Fruit fly (Drosophila melanogaster) S2 (cell line): Measurements from ENCODE around the gene CG3909.

Experiments used
- CG8478 ChIP-seq: fragments of >200 bp; optimal IDR thresholded peaks from 2 replicates; lab custom pipeline; 2018
- CTCF ChIP-seq, 2 experiments: fragments of >200 bp; optimal IDR thresholded peaks; 2 replicates each; lab custom pipeline; 2018

The CG3909 gene

dm6 chr3R:10084914-10085313 lies 41.8 kb downstream of the CG3909 start:
- TF ChIP-seq CTCF (optimal IDR thresholded peaks at IDR 0.05; lab: Kevin White, UChicago) = no peak
- no peak for TF ChIP-seq CG8478 (lab: Kevin White, UChicago)

- TF ChIP-seq CG8478 (lab: Kevin White, UChicago) (no peak), CTCF (optimal IDR thresholded peaks at IDR 0.05; lab: Kevin White, UChicago) (no peak)
Measured at dm6 chr3R:10086222-10086621, 43.2 kb downstream of the CG3909 start.

dm6 chr3R:10086683-10087082 lies 43.6 kb downstream of the CG3909 start:
- TF ChIP-seq CTCF (optimal IDR thresholded peaks at IDR 0.05; lab: Kevin White, UChicago) (no peak), CG8478 (lab: Kevin White, UChicago) (no peak)

dm6 chr3R:10087206-10087927 lies 44.3 kb downstream of the CG3909 start:
- TF ChIP-seq CG8478 (lab: Kevin White, UChicago) (peak; percentile 41), CTCF (optimal IDR thresholded peaks at IDR 0.05; lab: Kevin White, UChicago) (no peak)

dm6 chr3R:10089171-10089664 lies 46.1 kb downstream of the CG3909 start:
- TF ChIP-seq CG8478 (lab: Kevin White, UChicago) (no peak), CTCF (optimal IDR thresholded peaks at IDR 0.05; lab: Kevin White, UChicago) (no peak)

- TF ChIP-seq CG8478 (lab: Kevin White, UChicago) = no peak
- no peak for TF ChIP-seq CTCF (optimal IDR thresholded peaks at IDR 0.05; lab: Kevin White, UChicago)
Measured at dm6 chr3R:10090906-10091305, 47.8 kb downstream of the CG3909 start.

dm6 chr3R:10091513-10091912 lies 48.4 kb downstream of the CG3909 start:
- TF ChIP-seq CTCF (optimal IDR thresholded peaks at IDR 0.05; lab: Kevin White, UChicago) (no peak), CG8478 (lab: Kevin White, UChicago) (no peak)

- TF ChIP-seq CTCF (optimal IDR thresholded peaks at IDR 0.05; lab: Kevin White, UChicago) (no peak), CG8478 (lab: Kevin White, UChicago) (peak; percentile 26)
Measured at dm6 chr3R:10093252-10094030, 50.4 kb downstream of the CG3909 start.
